Worm (Caenorhabditis elegans): ENCODE data around the gene K08D8.7.

DNA sequence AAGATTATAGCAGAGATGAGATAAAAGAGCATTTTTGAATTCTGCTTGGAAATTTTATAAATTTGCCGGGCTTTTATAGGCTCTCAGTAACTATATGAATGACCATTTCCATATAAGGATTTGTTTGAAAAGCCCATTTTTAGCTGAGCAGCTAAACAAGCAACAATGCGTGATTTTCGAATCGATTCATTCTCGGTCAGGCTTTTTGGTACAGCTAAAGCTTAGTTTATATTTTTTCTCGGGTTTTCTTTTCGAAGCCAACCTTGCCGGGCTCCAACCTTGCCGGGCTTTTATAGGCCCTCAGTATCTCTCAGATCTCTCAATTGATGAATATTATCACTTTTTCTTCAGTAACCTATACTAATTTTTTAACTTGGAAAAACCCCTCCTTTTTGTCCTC, 27.7 kb downstream of the K08D8.7 start, which contains the start of gene srlf-4:
- TF ChIP-seq lsy-2 (tag; optimal IDR thresholded peaks at IDR 0.05), result no peak
- no peak for TF ChIP-seq nhr-28 (tag; optimal IDR thresholded peaks at IDR 0.05)
- no peak for TF ChIP-seq lin-32 (GFP tag; optimal IDR thresholded peaks at IDR 0.05)
- no peak for TF ChIP-seq lin-13 (tag; optimal IDR thresholded peaks at IDR 0.05)
- no peak for TF ChIP-seq nhr-237 (tag; optimal IDR thresholded peaks at IDR 0.05)
- TF ChIP-seq M03D4.4 (tag; optimal IDR thresholded peaks at IDR 0.05), result no peak
- no peak for TF ChIP-seq mep-1 (tag; optimal IDR thresholded peaks at IDR 0.05)
- no peak for TF ChIP-seq ces-1 (GFP tag; optimal IDR thresholded peaks at IDR 0.05)
- TF ChIP-seq unc-39 (tag; optimal IDR thresholded peaks at IDR 0.05), result no peak
- no peak for TF ChIP-seq flh-1 (GFP tag; optimal IDR thresholded peaks at IDR 0.05)
- no peak for TF ChIP-seq sptf-1 (tag; optimal IDR thresholded peaks at IDR 0.05)

All from whole organism, mixed stage, embryonic.